Fruit fly (Drosophila melanogaster): Measurements from ENCODE around the gene Akt.

dm6 chr3R:16082384-16082783 is 16.6 kb upstream of the Akt start:
- TF ChIP-seq CG8359 (GFP tag; optimal IDR thresholded peaks at IDR 0.05; ENCODE audit: borderline replicate concordance), result no peak
- no peak for TF ChIP-seq nmo (GFP tag; optimal IDR thresholded peaks at IDR 0.05)
- TF ChIP-seq br (optimal IDR thresholded peaks at IDR 0.05), result no peak
- TF ChIP-seq CG34422 (GFP tag; IDR thresholded peaks at IDR 0.05), result no peak
- TF ChIP-seq amos (GFP tag; IDR thresholded peaks at IDR 0.05; ENCODE audit: partially characterized antibody), result no peak
